Worm (Caenorhabditis elegans) whole organism, late embryonic: ENCODE measurements around the gene Y82E9BR.9.

Experiments used
- F13H6.1 ChIP-seq: sonication (generic microtip); optimal IDR thresholded peaks from 2 replicates; lab custom pipeline; 2016; ENCODE audit warnings: missing genetic modification characterization, missing compliant biosample characterization
- K09A11.1 ChIP-seq: sonication (generic microtip); optimal IDR thresholded peaks from 2 replicates; lab custom pipeline; 2017; ENCODE audit warnings: antibody characterized with exemption, mild to moderate bottlenecking, missing genetic modification characterization, missing compliant biosample characterization; ENCODE audit not compliant: insufficient read depth
- T23F11.4 ChIP-seq: fragments of 200-800 bp; sonication (Bioruptor generic); optimal IDR thresholded peaks from 2 replicates; lab custom pipeline; 2018; ENCODE audit warnings: mild to moderate bottlenecking, missing genetic modification characterization, missing compliant biosample characterization
- Y22D7AL.16 ChIP-seq: sonication (generic microtip); optimal IDR thresholded peaks from 2 replicates; lab custom pipeline; 2016; ENCODE audit warnings: missing genetic modification characterization, missing compliant biosample characterization
- ceh-18 ChIP-seq: sonication (generic microtip); optimal IDR thresholded peaks from 2 replicates; lab custom pipeline; 2016; ENCODE audit warnings: missing genetic modification characterization, missing compliant biosample characterization
- ceh-19 ChIP-seq: fragments of 200-800 bp; sonication (Bioruptor generic); optimal IDR thresholded peaks from 2 replicates; lab custom pipeline; 2018; ENCODE audit warnings: mild to moderate bottlenecking, missing genetic modification characterization, missing compliant biosample characterization
- ceh-2 ChIP-seq: sonication (generic microtip); optimal IDR thresholded peaks from 2 replicates; lab custom pipeline; 2016; ENCODE audit warnings: missing genotype, missing genetic modification characterization, missing compliant biosample characterization
- ceh-24 ChIP-seq: sonication (generic microtip); optimal IDR thresholded peaks from 2 replicates; lab custom pipeline; 2016; ENCODE audit warnings: mild to moderate bottlenecking, missing genetic modification characterization, missing compliant biosample characterization
- ceh-31 ChIP-seq: sonication (generic microtip); optimal IDR thresholded peaks from 2 replicates; lab custom pipeline; 2016; ENCODE audit warnings: missing genetic modification characterization, missing compliant biosample characterization
- ceh-48 ChIP-seq: sonication (generic microtip); optimal IDR thresholded peaks from 2 replicates; lab custom pipeline; 2016; ENCODE audit warnings: missing genetic modification characterization, inconsistent platforms, missing compliant biosample characterization
- ceh-6 ChIP-seq: fragments of 200-800 bp; sonication (Bioruptor generic); optimal IDR thresholded peaks from 2 replicates; lab custom pipeline; 2018; ENCODE audit warnings: mild to moderate bottlenecking, missing genetic modification characterization, missing compliant biosample characterization
- ceh-9 ChIP-seq: sonication (generic microtip); optimal IDR thresholded peaks from 2 replicates; lab custom pipeline; 2016; ENCODE audit warnings: mild to moderate bottlenecking, missing genetic modification characterization, inconsistent platforms, missing compliant biosample characterization
- che-1 ChIP-seq: sonication (generic microtip); optimal IDR thresholded peaks from 2 replicates; lab custom pipeline; 2016; ENCODE audit warnings: mild to moderate bottlenecking, missing genetic modification characterization, missing compliant biosample characterization
- dve-1 ChIP-seq: sonication (generic microtip); optimal IDR thresholded peaks from 2 replicates; lab custom pipeline; 2017; ENCODE audit warnings: antibody characterized with exemption, mild to moderate bottlenecking, missing genetic modification characterization, missing compliant biosample characterization
- elt-2 ChIP-seq: sonication (generic microtip); optimal IDR thresholded peaks from 2 replicates; lab custom pipeline; 2016; ENCODE audit warnings: missing genetic modification reagents, missing genetic modification characterization, missing compliant biosample characterization
- elt-4 ChIP-seq: sonication (generic microtip); optimal IDR thresholded peaks from 2 replicates; lab custom pipeline; 2016; ENCODE audit warnings: missing genetic modification characterization, missing compliant biosample characterization
- ets-4 ChIP-seq: sonication (generic microtip); optimal IDR thresholded peaks from 2 replicates; lab custom pipeline; 2016; ENCODE audit warnings: missing genetic modification characterization, missing compliant biosample characterization
- eyg-1 ChIP-seq: sonication (generic microtip); optimal IDR thresholded peaks from 2 replicates; lab custom pipeline; 2016; ENCODE audit warnings: missing genotype, missing genetic modification characterization, missing compliant biosample characterization
- fax-1 ChIP-seq: sonication (generic microtip); optimal IDR thresholded peaks from 2 replicates; lab custom pipeline; 2016; ENCODE audit warnings: missing genotype, missing genetic modification characterization, missing compliant biosample characterization
- fkh-10 ChIP-seq: fragments of 150-350 bp; optimal IDR thresholded peaks from 2 replicates; lab custom pipeline; 2014; ENCODE audit warnings: missing biosample characterization, missing genetic modification reagents, missing genetic modification characterization
- fkh-6 ChIP-seq: sonication (generic microtip); optimal IDR thresholded peaks from 2 replicates; lab custom pipeline; 2016; ENCODE audit warnings: missing genetic modification characterization, missing compliant biosample characterization
- gmeb-2 ChIP-seq: sonication (generic microtip); optimal IDR thresholded peaks from 2 replicates; lab custom pipeline; 2016; ENCODE audit warnings: missing genetic modification characterization, inconsistent platforms, missing compliant biosample characterization
- hlh-6 ChIP-seq: sonication (generic microtip); optimal IDR thresholded peaks from 2 replicates; lab custom pipeline; 2016; ENCODE audit warnings: missing genotype, missing genetic modification characterization, missing compliant biosample characterization
- hlh-8 ChIP-seq: sonication (generic microtip); optimal IDR thresholded peaks from 2 replicates; lab custom pipeline; 2016; ENCODE audit warnings: missing genotype, missing genetic modification characterization, missing compliant biosample characterization
- lim-6 ChIP-seq: sonication (generic microtip); optimal IDR thresholded peaks from 2 replicates; lab custom pipeline; 2016; ENCODE audit warnings: missing genetic modification characterization, missing compliant biosample characterization
- mec-3 ChIP-seq: sonication (generic microtip); optimal IDR thresholded peaks from 2 replicates; lab custom pipeline; 2016; ENCODE audit warnings: borderline replicate concordance, missing genetic modification characterization, missing compliant biosample characterization
- odd-2 ChIP-seq: sonication (generic microtip); optimal IDR thresholded peaks from 2 replicates; lab custom pipeline; 2017; ENCODE audit warnings: antibody characterized with exemption, mild to moderate bottlenecking, missing genetic modification characterization, missing compliant biosample characterization
- pat-9 ChIP-seq: fragments of 200-800 bp; sonication (Bioruptor generic); optimal IDR thresholded peaks from 2 replicates; lab custom pipeline; 2018; ENCODE audit warnings: mild to moderate bottlenecking, missing genetic modification characterization, moderate library complexity, missing compliant biosample characterization
- pax-1 ChIP-seq: fragments of 150-350 bp; optimal IDR thresholded peaks from 2 replicates; lab custom pipeline; 2014; ENCODE audit warnings: missing biosample characterization, missing genetic modification characterization
- pha-2 ChIP-seq: sonication (generic microtip); optimal IDR thresholded peaks from 2 replicates; lab custom pipeline; 2017; ENCODE audit warnings: mild to moderate bottlenecking, missing genetic modification characterization, missing compliant biosample characterization
- pqm-1 ChIP-seq: sonication (generic microtip); optimal IDR thresholded peaks from 2 replicates; lab custom pipeline; 2016; ENCODE audit warnings: missing genetic modification characterization, missing compliant biosample characterization
- rnt-1 ChIP-seq: sonication (generic microtip); optimal IDR thresholded peaks from 2 replicates; lab custom pipeline; 2016; ENCODE audit warnings: missing genetic modification characterization, missing compliant biosample characterization
- sox-2 ChIP-seq: fragments of 200-800 bp; sonication (Bioruptor generic); IDR thresholded peaks from 2 replicates; pipeline ENCODE4 v1.3.6; 2022; ENCODE audit warnings: missing genetic modification reagents, missing genetic modification characterization, missing compliant biosample characterization
- sox-4 ChIP-seq: sonication (generic microtip); optimal IDR thresholded peaks from 2 replicates; lab custom pipeline; 2017; ENCODE audit warnings: mild to moderate bottlenecking, missing genetic modification characterization, inconsistent platforms, missing compliant biosample characterization
- tbx-7 ChIP-seq: sonication (generic microtip); optimal IDR thresholded peaks from 2 replicates; lab custom pipeline; 2016; ENCODE audit warnings: missing genotype, missing genetic modification characterization, missing compliant biosample characterization
- ttx-3 ChIP-seq: sonication (generic microtip); optimal IDR thresholded peaks from 2 replicates; lab custom pipeline; 2016; ENCODE audit warnings: missing genetic modification reagents, missing genetic modification characterization, missing compliant biosample characterization
- unc-86 ChIP-seq: sonication (generic microtip); optimal IDR thresholded peaks from 2 replicates; lab custom pipeline; 2016; ENCODE audit warnings: missing genetic modification characterization, missing compliant biosample characterization
- zip-5 ChIP-seq: sonication (generic microtip); optimal IDR thresholded peaks from 2 replicates; lab custom pipeline; 2016; ENCODE audit warnings: missing genetic modification characterization, missing compliant biosample characterization
- ztf-16 ChIP-seq: sonication (generic microtip); optimal IDR thresholded peaks from 2 replicates; lab custom pipeline; 2017; ENCODE audit warnings: missing genetic modification characterization, missing compliant biosample characterization

The Y82E9BR.9 gene

ce11 chrIII:1342919-1343419 lies 16.6 kb downstream of the Y82E9BR.9 start, which contains the start of gene fbxa-27:
fbxa-27 (plus strand) TSS chrIII:1342969.
- TF ChIP-seq pat-9, result no peak
- TF ChIP-seq eyg-1 (tag; lab: Kevin White, UChicago), result no peak
- TF ChIP-seq che-1 (tag; lab: Kevin White, UChicago), result no peak
- no peak for TF ChIP-seq zip-5 (tag; lab: Kevin White, UChicago)
- no peak for TF ChIP-seq ztf-16 (tag; lab: Kevin White, UChicago)
- TF ChIP-seq hlh-8 (tag; lab: Kevin White, UChicago), result no peak
- TF ChIP-seq Y22D7AL.16 (tag; lab: Kevin White, UChicago), result no peak
- no peak for TF ChIP-seq lim-6
- TF ChIP-seq elt-2, result no peak
- TF ChIP-seq T23F11.4 (GFP tag; lab: Kevin White, UChicago), result no peak
- TF ChIP-seq, all 69 proteins: peak for 0

- TF ChIP-seq fkh-6, result no peak
- TF ChIP-seq ceh-31 (tag; lab: Kevin White, UChicago), result no peak
- no peak for TF ChIP-seq fkh-10
- TF ChIP-seq che-1 (tag; lab: Kevin White, UChicago), result no peak
- no peak for TF ChIP-seq elt-2
- TF ChIP-seq ceh-6 (GFP tag; lab: Kevin White, UChicago), result no peak
- TF ChIP-seq, all 69 proteins: peak for 0
Observed at ce11 chrIII:1342488-1342887, 17.1 kb downstream of the Y82E9BR.9 start, which contains the start of gene fbxa-26. fbxa-26 (minus strand) TSS chrIII:1342522.

- no peak for TF ChIP-seq sox-4 (tag; lab: Kevin White, UChicago)
- no peak for TF ChIP-seq ceh-9 (tag; lab: Kevin White, UChicago)
- no peak for TF ChIP-seq gmeb-2 (tag; lab: Kevin White, UChicago)
- no peak for TF ChIP-seq pha-2 (tag; lab: Kevin White, UChicago)
- TF ChIP-seq ceh-6 (GFP tag; lab: Kevin White, UChicago), result no peak
- TF ChIP-seq hlh-6, result no peak
- TF ChIP-seq unc-86 (tag; lab: Kevin White, UChicago), result no peak
- TF ChIP-seq Y22D7AL.16 (tag; lab: Kevin White, UChicago), result no peak
- no peak for TF ChIP-seq ceh-31 (tag; lab: Kevin White, UChicago)
- no peak for TF ChIP-seq pax-1
- TF ChIP-seq F13H6.1 (tag; lab: Kevin White, UChicago), result no peak
- no peak for TF ChIP-seq K09A11.1 (tag; lab: Kevin White, UChicago)
- no peak for TF ChIP-seq hlh-8 (tag; lab: Kevin White, UChicago)
- no peak for TF ChIP-seq elt-4 (tag; lab: Kevin White, UChicago)
- TF ChIP-seq che-1 (tag; lab: Kevin White, UChicago), result no peak
- no peak for TF ChIP-seq pqm-1 (tag; lab: Kevin White, UChicago)
- no peak for TF ChIP-seq mec-3
- no peak for TF ChIP-seq pat-9
- no peak for TF ChIP-seq sox-2 (GFP tag; lab: Robert Waterston, UW)
Observed at ce11 chrIII:1340240-1340639, 19.3 kb downstream of the Y82E9BR.9 start, which contains the start of gene fbxa-5. fbxa-5 (minus strand) TSS chrIII:1340340.

- no peak for TF ChIP-seq F13H6.1 (tag; lab: Kevin White, UChicago)
- TF ChIP-seq ceh-19 (GFP tag; lab: Kevin White, UChicago), result no peak
- TF ChIP-seq tbx-7 (tag; lab: Kevin White, UChicago), result no peak
- TF ChIP-seq ceh-24 (tag; lab: Kevin White, UChicago), result no peak
- TF ChIP-seq, all 69 proteins: peak for 0
Observed at ce11 chrIII:1331894-1332293, 27.7 kb downstream of the Y82E9BR.9 start, which contains the start of gene Y82E9BL.19. Y82E9BL.19 (plus strand) TSS chrIII:1332016.

- no peak for TF ChIP-seq fkh-6
- TF ChIP-seq F13H6.1 (tag; lab: Kevin White, UChicago), result no peak
- no peak for TF ChIP-seq ets-4 (tag; lab: Kevin White, UChicago)
- no peak for TF ChIP-seq odd-2 (tag; lab: Kevin White, UChicago)
- no peak for TF ChIP-seq Y22D7AL.16 (tag; lab: Kevin White, UChicago)
- TF ChIP-seq pha-2 (tag; lab: Kevin White, UChicago), result no peak
- TF ChIP-seq ceh-18 (tag; lab: Kevin White, UChicago), result no peak
- TF ChIP-seq ttx-3 (tag; lab: Kevin White, UChicago), result no peak
- TF ChIP-seq K09A11.1 (tag; lab: Kevin White, UChicago), result no peak
- TF ChIP-seq ceh-6 (GFP tag; lab: Kevin White, UChicago), result no peak
- no peak for TF ChIP-seq rnt-1 (tag; lab: Kevin White, UChicago)
- no peak for TF ChIP-seq ceh-2 (tag; lab: Kevin White, UChicago)
- no peak for TF ChIP-seq ceh-9 (tag; lab: Kevin White, UChicago)
- TF ChIP-seq ceh-48, result no peak
- TF ChIP-seq fax-1 (tag; lab: Kevin White, UChicago), result no peak
- TF ChIP-seq dve-1 (tag; lab: Kevin White, UChicago), result no peak
Observed at ce11 chrIII:1326490-1326889, 33.1 kb downstream of the Y82E9BR.9 start, which contains the start of gene Y82E9BL.18. Y82E9BL.18 (plus strand) TSS chrIII:1326790.
